Worm (Caenorhabditis elegans) whole organism, late embryonic: ENCODE results near the gene F36H12.9.
"Not testable (repeated sequence)": the region's sequence is repeated elsewhere in the genome, so short reads cannot be mapped to it uniquely, and the experiment has no call there.

Experiments
- ama-1 ChIP-seq: fragments of 150-350 bp; optimal IDR thresholded peaks from 2 replicates; lab custom pipeline; 2014
- ceh-18 ChIP-seq: sonication (generic microtip); optimal IDR thresholded peaks from 2 replicates; lab custom pipeline; 2016; ENCODE audit warnings: missing genetic modification characterization, missing compliant biosample characterization
- elt-2 ChIP-seq: sonication (generic microtip); optimal IDR thresholded peaks from 2 replicates; lab custom pipeline; 2016; ENCODE audit warnings: missing genetic modification reagents, missing genetic modification characterization, missing compliant biosample characterization
- fkh-10 ChIP-seq: fragments of 150-350 bp; optimal IDR thresholded peaks from 2 replicates; lab custom pipeline; 2014; ENCODE audit warnings: missing biosample characterization, missing genetic modification reagents, missing genetic modification characterization
- lin-11 ChIP-seq: fragments of 200-800 bp; sonication (Bioruptor generic); optimal IDR thresholded peaks from 2 replicates; lab custom pipeline; 2018; ENCODE audit warnings: mild to moderate bottlenecking, missing genetic modification characterization, missing compliant biosample characterization
- madf-2 ChIP-seq: sonication (generic microtip); optimal IDR thresholded peaks from 2 replicates; lab custom pipeline; 2017; ENCODE audit warnings: missing genetic modification characterization, missing compliant biosample characterization
- nfya-1 ChIP-seq: sonication (generic microtip); optimal IDR thresholded peaks from 2 replicates; lab custom pipeline; 2017; ENCODE audit warnings: missing genetic modification characterization, mild to moderate bottlenecking, missing compliant biosample characterization, antibody characterized with exemption, moderate library complexity
- nhr-11 ChIP-seq: fragments of 150-350 bp; optimal IDR thresholded peaks from 2 replicates; lab custom pipeline; 2014; ENCODE audit warnings: missing biosample characterization, missing genetic modification characterization
- odd-2 ChIP-seq: sonication (generic microtip); optimal IDR thresholded peaks from 2 replicates; lab custom pipeline; 2017; ENCODE audit warnings: antibody characterized with exemption, mild to moderate bottlenecking, missing genetic modification characterization, missing compliant biosample characterization
- pag-3 ChIP-seq: sonication (generic microtip); optimal IDR thresholded peaks from 2 replicates; lab custom pipeline; 2016; ENCODE audit warnings: missing compliant biosample characterization, missing genetic modification characterization, borderline replicate concordance
- pha-4 ChIP-seq: fragments of 150-350 bp; optimal IDR thresholded peaks from 2 replicates; lab custom pipeline; 2018; ENCODE audit warnings: missing biosample characterization, missing genetic modification reagents, missing genetic modification characterization
- pqm-1 ChIP-seq: sonication (generic microtip); optimal IDR thresholded peaks from 2 replicates; lab custom pipeline; 2016; ENCODE audit warnings: missing genetic modification characterization, missing compliant biosample characterization
- pros-1 ChIP-seq: fragments of 150-350 bp; optimal IDR thresholded peaks from 2 replicates; lab custom pipeline; 2014; ENCODE audit warnings: missing biosample characterization, missing genetic modification reagents, missing genetic modification characterization
- tbx-7 ChIP-seq: sonication (generic microtip); optimal IDR thresholded peaks from 2 replicates; lab custom pipeline; 2016; ENCODE audit warnings: missing genotype, missing genetic modification characterization, missing compliant biosample characterization

- TF ChIP-seq pha-4 (tag; lab: Kevin White, UChicago); pag-3 (tag; lab: Kevin White, UChicago); lin-11; tbx-7 (tag; lab: Kevin White, UChicago); ceh-18 (tag; lab: Kevin White, UChicago); odd-2 (tag; lab: Kevin White, UChicago); ama-1; pros-1; madf-2 (tag; lab: Kevin White, UChicago); pqm-1 (tag; lab: Kevin White, UChicago); elt-2 (tag; lab: Kevin White, UChicago); fkh-10 (GFP tag; lab: Kevin White, UChicago); nfya-1 (tag; lab: Kevin White, UChicago); nhr-11 (tag; lab: Kevin White, UChicago): not testable (repeated sequence)
These were observed 2.2 kb upstream of the F36H12.9 start, which contains the start of gene F36H12.10 for ce11 chrIV:5254678-5255077.
